Worm (Caenorhabditis elegans): ENCODE results near the gene sri-54.

ce11 chrII:3154383-3154782 is 16.7 kb upstream of the sri-54 start, which contains the start of gene sri-32:
- no peak for TF ChIP-seq sea-1 (GFP tag; conservative IDR thresholded peaks at IDR 0.05)
- no peak for TF ChIP-seq ama-1 (optimal IDR thresholded peaks at IDR 0.05)
- no peak for TF ChIP-seq B0310.2 (tag; optimal IDR thresholded peaks at IDR 0.05)
- no peak for TF ChIP-seq tra-4 (tag; optimal IDR thresholded peaks at IDR 0.05)
- TF ChIP-seq aly-1 (tag; optimal IDR thresholded peaks at IDR 0.05) = no peak
- TF ChIP-seq pes-1 (GFP tag; IDR thresholded peaks at IDR 0.05) = no peak
- TF ChIP-seq hmbx-1 (tag; optimal IDR thresholded peaks at IDR 0.05) = no peak
- TF ChIP-seq F13C5.2 (tag; optimal IDR thresholded peaks at IDR 0.05) = no peak
- no peak for TF ChIP-seq scrt-1 (GFP tag; IDR thresholded peaks at IDR 0.05)
- no peak for TF ChIP-seq flt-1 (GFP tag; IDR thresholded peaks at IDR 0.05)
